Fruit fly (Drosophila melanogaster) whole organism, prepupa: ENCODE measurements around the gene UbcE2H.

ENCODE experiments used
- Blimp-1 ChIP-seq: fragments of 200-800 bp; sonication (Bioruptor generic); optimal IDR thresholded peaks from 3 replicates; lab custom pipeline; 2017; ENCODE audit warnings: missing biosample characterization, missing genetic modification characterization, mild to moderate bottlenecking, moderate library complexity, missing genetic modification reagents
- CG10631 ChIP-seq: fragments of 200-800 bp; sonication (Bioruptor generic); optimal IDR thresholded peaks from 2 replicates; lab custom pipeline; 2016; ENCODE audit warnings: missing biosample characterization, missing genetic modification characterization
- CG10669 ChIP-seq: fragments of 200-800 bp; sonication (Bioruptor generic); optimal IDR thresholded peaks from 3 replicates; lab custom pipeline; 2018; ENCODE audit warnings: missing biosample characterization, mild to moderate bottlenecking, missing genetic modification characterization, moderate library complexity
- CG11762 ChIP-seq: fragments of 200-800 bp; sonication (Bioruptor generic); optimal IDR thresholded peaks from 3 replicates; lab custom pipeline; 2016; ENCODE audit warnings: missing biosample characterization, missing genetic modification characterization; ENCODE audit not compliant: insufficient read depth
- CG15336 ChIP-seq: fragments of 200-800 bp; sonication (Bioruptor generic); IDR thresholded peaks from 2 replicates; pipeline ENCODE4 v1.3.6; 2022; ENCODE audit warnings: missing biosample characterization, missing genetic modification characterization
- CG1621 ChIP-seq: fragments of 200-800 bp; sonication (Bioruptor generic); optimal IDR thresholded peaks from 3 replicates; lab custom pipeline; 2018; ENCODE audit warnings: missing biosample characterization, mild to moderate bottlenecking, missing genetic modification characterization
- CG3032 ChIP-seq: fragments of 200-800 bp; optimal IDR thresholded peaks from 2 replicates; lab custom pipeline; 2019; ENCODE audit warnings: missing biosample characterization, mild to moderate bottlenecking, missing genetic modification characterization, moderate library complexity
- CG31627 ChIP-seq: fragments of 200-800 bp; sonication (Bioruptor generic); optimal IDR thresholded peaks from 3 replicates; lab custom pipeline; 2016; ENCODE audit warnings: missing biosample characterization, missing genetic modification characterization
- CG32006 ChIP-seq: fragments of 200-800 bp; sonication (Bioruptor generic); optimal IDR thresholded peaks from 3 replicates; lab custom pipeline; 2017; ENCODE audit warnings: missing biosample characterization, mild to moderate bottlenecking, missing genetic modification characterization
- CG3919 ChIP-seq: fragments of 200-800 bp; sonication (Bioruptor generic); optimal IDR thresholded peaks from 3 replicates; lab custom pipeline; 2016; ENCODE audit warnings: missing biosample characterization, missing genetic modification characterization
- CG4318 ChIP-seq: fragments of 200-800 bp; sonication (Bioruptor generic); optimal IDR thresholded peaks from 3 replicates; lab custom pipeline; 2017; ENCODE audit warnings: missing biosample characterization, mild to moderate bottlenecking, missing genetic modification characterization
- CG6163 ChIP-seq: fragments of 200-800 bp; sonication (Bioruptor generic); IDR thresholded peaks from 3 replicates; pipeline ENCODE4 v1.3.6; 2022; ENCODE audit warnings: missing biosample characterization, missing genetic modification characterization
- CG6276 ChIP-seq: fragments of 200-800 bp; sonication (Bioruptor generic); optimal IDR thresholded peaks from 2 replicates; lab custom pipeline; 2017; ENCODE audit warnings: missing biosample characterization, mild to moderate bottlenecking, missing genetic modification characterization
- CG6808 ChIP-seq: fragments of 200-800 bp; sonication (Bioruptor generic); optimal IDR thresholded peaks from 3 replicates; lab custom pipeline; 2017; ENCODE audit warnings: missing biosample characterization, missing genetic modification characterization, mild to moderate bottlenecking, moderate library complexity, missing genetic modification reagents
- CG8119 ChIP-seq: fragments of 200-800 bp; sonication (Bioruptor generic); IDR thresholded peaks from 3 replicates; pipeline ENCODE4 v1.3.6; 2022; ENCODE audit warnings: missing biosample characterization, missing genetic modification characterization
- CG8319 ChIP-seq: fragments of 200-800 bp; sonication (Bioruptor generic); optimal IDR thresholded peaks from 3 replicates; lab custom pipeline; 2016; ENCODE audit warnings: missing biosample characterization, missing genetic modification characterization
- CG8632 ChIP-seq: fragments of 200-800 bp; sonication (Bioruptor generic); optimal IDR thresholded peaks from 3 replicates; lab custom pipeline; 2016; ENCODE audit warnings: missing biosample characterization, missing genetic modification characterization
- CG9139 ChIP-seq: fragments of 200-800 bp; sonication (Bioruptor generic); optimal IDR thresholded peaks from 3 replicates; lab custom pipeline; 2017; ENCODE audit warnings: missing biosample characterization, mild to moderate bottlenecking, missing genetic modification characterization
- Eip75B ChIP-seq: fragments of 200-800 bp; sonication (Bioruptor generic); optimal IDR thresholded peaks from 3 replicates; lab custom pipeline; 2016; ENCODE audit warnings: missing biosample characterization, missing genetic modification characterization
- Eip78C ChIP-seq: fragments of 200-800 bp; sonication (Bioruptor generic); peaks from one replicate; lab custom pipeline; 2016; ENCODE audit warnings: missing biosample characterization, missing genetic modification characterization
- Eip93F ChIP-seq: fragments of 200-800 bp; sonication (Bioruptor generic); optimal IDR thresholded peaks from 2 replicates; lab custom pipeline; 2016; ENCODE audit warnings: missing biosample characterization, mild to moderate bottlenecking, missing genetic modification characterization
- Ets21C ChIP-seq: fragments of 200-800 bp; sonication (Bioruptor generic); optimal IDR thresholded peaks from 3 replicates; lab custom pipeline; 2016; ENCODE audit warnings: missing biosample characterization, missing genetic modification characterization
- Ets96B ChIP-seq: fragments of 200-800 bp; optimal IDR thresholded peaks from 2 replicates; lab custom pipeline; 2019; ENCODE audit warnings: missing biosample characterization, mild to moderate bottlenecking, missing genetic modification characterization, moderate library complexity
- Gug ChIP-seq: fragments of 200-800 bp; sonication (Bioruptor generic); IDR thresholded peaks from 2 replicates; pipeline ENCODE4 v1.3.6; 2022; ENCODE audit warnings: missing biosample characterization, missing genetic modification characterization
- Hr38 ChIP-seq: sonication (Bioruptor generic); optimal IDR thresholded peaks from 2 replicates; lab custom pipeline; 2016; ENCODE audit warnings: missing biosample characterization, missing genetic modification characterization
- Hr39 ChIP-seq: fragments of 200-800 bp; sonication (Bioruptor generic); optimal IDR thresholded peaks from 2 replicates; lab custom pipeline; 2016; ENCODE audit warnings: missing biosample characterization, missing genetic modification characterization
- Hr4 ChIP-seq: fragments of 200-800 bp; sonication (Bioruptor generic); optimal IDR thresholded peaks from 3 replicates; lab custom pipeline; 2016; ENCODE audit warnings: missing biosample characterization, missing genetic modification characterization
- Met ChIP-seq: fragments of 200-800 bp; sonication (Bioruptor generic); optimal IDR thresholded peaks from 3 replicates; lab custom pipeline; 2016; ENCODE audit warnings: missing biosample characterization, missing genetic modification characterization
- OdsH ChIP-seq: fragments of 200-800 bp; sonication (Bioruptor generic); optimal IDR thresholded peaks from 3 replicates; lab custom pipeline; 2016; ENCODE audit warnings: missing biosample characterization, missing genetic modification characterization
- Smox ChIP-seq: fragments of 200-800 bp; sonication (Bioruptor generic); optimal IDR thresholded peaks from 3 replicates; lab custom pipeline; 2016; ENCODE audit warnings: missing biosample characterization, missing genetic modification characterization
- Sox102F ChIP-seq: fragments of 200-800 bp; sonication (Bioruptor generic); optimal IDR thresholded peaks from 2 replicates; lab custom pipeline; 2016; ENCODE audit warnings: missing biosample characterization, mild to moderate bottlenecking, missing genetic modification characterization
- Sox14 ChIP-seq: fragments of 200-800 bp; sonication (Bioruptor generic); optimal IDR thresholded peaks from 3 replicates; lab custom pipeline; 2016; ENCODE audit warnings: missing biosample characterization, missing genetic modification characterization
- Sox15 ChIP-seq: fragments of 200-800 bp; sonication (Bioruptor generic); optimal IDR thresholded peaks from 3 replicates; lab custom pipeline; 2016; ENCODE audit warnings: missing biosample characterization, missing genetic modification characterization
- acj6 ChIP-seq: fragments of 200-800 bp; sonication (Bioruptor generic); optimal IDR thresholded peaks from 3 replicates; lab custom pipeline; 2016; ENCODE audit warnings: missing biosample characterization, missing genetic modification characterization
- dac ChIP-seq: fragments of 200-800 bp; sonication (Bioruptor generic); optimal IDR thresholded peaks from 2 replicates; lab custom pipeline; 2017; ENCODE audit warnings: missing biosample characterization, mild to moderate bottlenecking, missing genetic modification characterization
- eg ChIP-seq: fragments of 200-800 bp; sonication (Bioruptor generic); IDR thresholded peaks from 3 replicates; pipeline ENCODE4 v1.3.6; 2022; ENCODE audit warnings: missing biosample characterization, missing genetic modification characterization
- esn ChIP-seq: fragments of 200-800 bp; sonication (Bioruptor generic); optimal IDR thresholded peaks from 2 replicates; lab custom pipeline; 2016; ENCODE audit warnings: missing biosample characterization, mild to moderate bottlenecking, missing genetic modification characterization, moderate library complexity
- fd59A ChIP-seq: fragments of 200-800 bp; sonication (Bioruptor generic); optimal IDR thresholded peaks from 2 replicates; lab custom pipeline; 2017; ENCODE audit warnings: missing biosample characterization, mild to moderate bottlenecking, missing genetic modification characterization, missing genetic modification reagents
- fd85E ChIP-seq: fragments of 200-800 bp; sonication (Bioruptor generic); optimal IDR thresholded peaks from 3 replicates; lab custom pipeline; 2016; ENCODE audit warnings: missing biosample characterization, missing genetic modification characterization
- fkh ChIP-seq: fragments of 200-800 bp; sonication (Bioruptor generic); optimal IDR thresholded peaks from 3 replicates; lab custom pipeline; 2017; ENCODE audit warnings: missing biosample characterization, mild to moderate bottlenecking, missing genetic modification characterization, moderate library complexity
- lz ChIP-seq: fragments of 200-800 bp; sonication (Bioruptor generic); optimal IDR thresholded peaks from 3 replicates; lab custom pipeline; 2016; ENCODE audit warnings: missing biosample characterization, missing genetic modification characterization
- pdm3 ChIP-seq: fragments of 200-800 bp; sonication (Bioruptor generic); optimal IDR thresholded peaks from 3 replicates; lab custom pipeline; 2016; ENCODE audit warnings: missing biosample characterization, missing genetic modification characterization
- salr ChIP-seq, 2 experiments: fragments of 200-800 bp; sonication (Bioruptor generic); optimal IDR thresholded peaks; 3 replicates each; lab custom pipeline; 2016 to 2018; ENCODE audit warnings: missing biosample characterization in 2 of 2, missing genetic modification characterization in 2 of 2, mild to moderate bottlenecking in 1 of 2
- ss ChIP-seq, 2 experiments: fragments of 200-800 bp; sonication (Bioruptor generic); optimal IDR thresholded peaks; 2 replicates in 1 of 2; 3 replicates in 1 of 2; lab custom pipeline; 2017 to 2018; ENCODE audit warnings: mild to moderate bottlenecking in 2 of 2, missing biosample characterization in 2 of 2, missing genetic modification characterization in 2 of 2, moderate library complexity in 1 of 2
- svp ChIP-seq: fragments of 200-800 bp; sonication (Bioruptor generic); peaks from one replicate; lab custom pipeline; 2016; ENCODE audit warnings: missing biosample characterization, missing genetic modification characterization
- topi ChIP-seq: fragments of 200-800 bp; sonication (Bioruptor generic); optimal IDR thresholded peaks from 3 replicates; lab custom pipeline; 2016; ENCODE audit warnings: missing biosample characterization, missing genetic modification characterization
- vri ChIP-seq: fragments of 200-800 bp; sonication (Bioruptor generic); optimal IDR thresholded peaks from 3 replicates; lab custom pipeline; 2016; ENCODE audit warnings: missing biosample characterization, mild to moderate bottlenecking, missing genetic modification characterization

Gene UbcE2H

dm6 chrX:8092075-8092682, 1.7 kb downstream of the UbcE2H start (continued):
- TF ChIP-seq CG8632 (GFP tag; lab: Kevin White, UChicago) (peak; percentile 96), CG8119 (GFP tag; lab: Robert Waterston, UW) (peak; percentile 97), fkh (GFP tag; lab: Kevin White, UChicago) (peak; percentile 61), lz (GFP tag; lab: Kevin White, UChicago) (peak; percentile 95), Ets21C (peak; percentile 83), fd59A (GFP tag; lab: Kevin White, UChicago) (peak; percentile 95), CG11762 (GFP tag; lab: Kevin White, UChicago) (peak; percentile 93), CG3919 (peak; percentile 95), salr (GFP tag; optimal IDR thresholded peaks at IDR 0.05; lab: Kevin White, UChicago) (peak; percentile 87 to 95)

dm6 chrX:8091017-8091620, 2.7 kb downstream of the UbcE2H start:
- TF ChIP-seq Ets96B (tag; lab: Kevin White, UChicago) (peak; percentile 94), CG3032 (tag; lab: Kevin White, UChicago) (peak; percentile 91), CG6276 (GFP tag; lab: Kevin White, UChicago) (peak; percentile 97), CG9139 (GFP tag; lab: Kevin White, UChicago) (peak; percentile 91), Hr39 (peak; percentile 91), svp (GFP tag; lab: Kevin White, UChicago) (peak; percentile 96), salr (GFP tag; optimal IDR thresholded peaks at IDR 0.05; lab: Kevin White, UChicago) (peak; percentile 92 to 93), CG31627 (peak; percentile 92), dac (GFP tag; lab: Kevin White, UChicago) (peak; percentile 93), CG3919 (peak; percentile 97), CG32006 (GFP tag; lab: Kevin White, UChicago) (peak; percentile 97), Eip75B (GFP tag; lab: Kevin White, UChicago) (peak; percentile 96), eg (peak; percentile 99), Gug (GFP tag; lab: Robert Waterston, UW) (peak; percentile 98), CG10669 (GFP tag; lab: Kevin White, UChicago) (peak; percentile 93), Eip93F (GFP tag; lab: Kevin White, UChicago) (peak; percentile 95), OdsH (peak; percentile 98), CG1621 (peak; percentile 94), Hr38 (GFP tag; lab: Kevin White, UChicago) (no peak), acj6 (GFP tag; lab: Kevin White, UChicago) (peak; percentile 97), Smox (peak; percentile 100), ss (GFP tag; optimal IDR thresholded peaks at IDR 0.05; lab: Kevin White, UChicago) (peak; percentile 93 to 94), Eip78C (GFP tag; lab: Kevin White, UChicago) (peak; percentile 99), topi (peak; percentile 96), CG15336 (GFP tag; lab: Robert Waterston, UW) (peak; percentile 99), Sox14 (GFP tag; lab: Kevin White, UChicago) (peak; percentile 95), CG8632 (GFP tag; lab: Kevin White, UChicago) (peak; percentile 96), fd85E (GFP tag; lab: Kevin White, UChicago) (peak; percentile 84), Met (GFP tag; lab: Kevin White, UChicago) (peak; percentile 97), CG6163 (peak; percentile 99), CG6808 (peak; percentile 90), Sox15 (GFP tag; lab: Kevin White, UChicago) (peak; percentile 91), pdm3 (GFP tag; lab: Kevin White, UChicago) (peak; percentile 97), vri (GFP tag; lab: Kevin White, UChicago) (peak; percentile 94), CG8119 (GFP tag; lab: Robert Waterston, UW) (peak; percentile 98), esn (GFP tag; lab: Kevin White, UChicago) (peak; percentile 96), Blimp-1 (GFP tag; lab: Kevin White, UChicago) (peak; percentile 76), CG10631 (peak; percentile 98), CG11762 (GFP tag; lab: Kevin White, UChicago) (peak; percentile 96), CG4318 (GFP tag; lab: Kevin White, UChicago) (peak; percentile 94), Hr4 (GFP tag; lab: Kevin White, UChicago) (peak; percentile 95), Sox102F (peak; percentile 95), CG8319 (GFP tag; lab: Kevin White, UChicago) (peak; percentile 96), lz (GFP tag; lab: Kevin White, UChicago) (peak; percentile 96)
